Worm (Caenorhabditis elegans) whole organism, young adult: ENCODE data around the gene D1044.4.

Experiments used
- C06A6.2 ChIP-seq: fragments of 200-800 bp; sonication (Bioruptor generic); conservative IDR thresholded peaks from 2 replicates; pipeline ENCODE4 v1.3.6; 2022; ENCODE audit warnings: missing genetic modification characterization, missing compliant biosample characterization
- D2030.7 ChIP-seq: fragments of 200-800 bp; sonication (Bioruptor generic); IDR thresholded peaks from 2 replicates; pipeline ENCODE4 v1.3.6; 2022; ENCODE audit warnings: missing genetic modification reagents, missing genetic modification characterization, missing compliant biosample characterization
- F10E7.11 ChIP-seq: sonication (generic microtip); optimal IDR thresholded peaks from 2 replicates; lab custom pipeline; 2017; ENCODE audit warnings: mild to moderate bottlenecking, missing genetic modification characterization, moderate library complexity, missing compliant biosample characterization
- F37B4.10 ChIP-seq: fragments of 200-800 bp; sonication (Bioruptor generic); IDR thresholded peaks from 2 replicates; pipeline ENCODE4 v1.3.6; 2022; ENCODE audit warnings: missing genetic modification characterization, missing compliant biosample characterization
- F52B5.7 ChIP-seq: sonication (generic microtip); optimal IDR thresholded peaks from 2 replicates; lab custom pipeline; 2016; ENCODE audit warnings: mild to moderate bottlenecking, missing genetic modification characterization, missing compliant biosample characterization
- F55B11.4 ChIP-seq: sonication (generic microtip); optimal IDR thresholded peaks from 2 replicates; lab custom pipeline; 2016; ENCODE audit warnings: missing compliant biosample characterization, missing genetic modification characterization, borderline replicate concordance; ENCODE audit not compliant: insufficient read depth
- F57A8.1 ChIP-seq: fragments of 200-800 bp; sonication (Bioruptor generic); optimal IDR thresholded peaks from 2 replicates; lab custom pipeline; 2018; ENCODE audit warnings: mild to moderate bottlenecking, missing genetic modification characterization, moderate library complexity, missing compliant biosample characterization
- K12H6.12 ChIP-seq: fragments of 200-800 bp; sonication (Bioruptor generic); optimal IDR thresholded peaks from 2 replicates; lab custom pipeline; 2018; ENCODE audit warnings: mild to moderate bottlenecking, missing genetic modification characterization, missing compliant biosample characterization
- Y53G8AR.9 ChIP-seq: fragments of 200-800 bp; sonication (Bioruptor generic); conservative IDR thresholded peaks from 2 replicates; pipeline ENCODE4 v1.3.6; 2022; ENCODE audit warnings: missing genetic modification reagents, missing genetic modification characterization, missing compliant biosample characterization
- Y67H2A.10 ChIP-seq: fragments of 200-800 bp; sonication (Bioruptor generic); conservative IDR thresholded peaks from 2 replicates; pipeline ENCODE4 v1.3.6; 2022; ENCODE audit warnings: missing genetic modification reagents, missing genetic modification characterization, missing compliant biosample characterization
- ZK185.1 ChIP-seq: sonication (generic microtip); optimal IDR thresholded peaks from 2 replicates; lab custom pipeline; 2016; ENCODE audit warnings: mild to moderate bottlenecking, missing genetic modification characterization, missing compliant biosample characterization; ENCODE audit not compliant: poor library complexity, severe bottlenecking
- akir-1 ChIP-seq: fragments of 200-800 bp; sonication (Bioruptor generic); optimal IDR thresholded peaks from 2 replicates; lab custom pipeline; 2018; ENCODE audit warnings: mild to moderate bottlenecking, missing genetic modification characterization, moderate library complexity, missing compliant biosample characterization
- aptf-3 ChIP-seq: fragments of 200-800 bp; sonication (Bioruptor generic); IDR thresholded peaks from 2 replicates; pipeline ENCODE4 v1.3.6; 2022; ENCODE audit warnings: missing genetic modification characterization, missing compliant biosample characterization
- attf-5 ChIP-seq: fragments of 200-800 bp; sonication (Bioruptor generic); optimal IDR thresholded peaks from 2 replicates; lab custom pipeline; 2018; ENCODE audit warnings: mild to moderate bottlenecking, missing genetic modification characterization, missing compliant biosample characterization
- cebp-1 ChIP-seq, 2 experiments: fragments of 200-800 bp in 1 of 2; sonication (Bioruptor generic) in 1 of 2; sonication (generic microtip) in 1 of 2; IDR thresholded peaks in 1 of 2; optimal IDR thresholded peaks in 1 of 2; 2 replicates each; pipeline versions ENCODE4 v1.3.6 to Lab custom; 2017 to 2022; ENCODE audit warnings: missing compliant biosample characterization in 2 of 2, missing genetic modification characterization in 2 of 2, mild to moderate bottlenecking in 1 of 2, missing genetic modification reagents in 1 of 2, moderate library complexity in 1 of 2
- cebp-2 ChIP-seq: fragments of 200-800 bp; sonication (Bioruptor generic); IDR thresholded peaks from 2 replicates; pipeline ENCODE4 v1.3.6; 2022; ENCODE audit warnings: missing genetic modification characterization, missing compliant biosample characterization
- ceh-27 ChIP-seq: fragments of 200-800 bp; sonication (Bioruptor generic); optimal IDR thresholded peaks from 2 replicates; lab custom pipeline; 2018; ENCODE audit warnings: mild to moderate bottlenecking, missing genetic modification characterization, moderate library complexity, missing compliant biosample characterization
- ceh-58 ChIP-seq: fragments of 200-800 bp; sonication (Bioruptor generic); IDR thresholded peaks from 2 replicates; pipeline ENCODE4 v1.3.6; 2022; ENCODE audit warnings: missing genetic modification characterization, missing compliant biosample characterization
- ceh-91 ChIP-seq: fragments of 200-800 bp; sonication (Bioruptor generic); IDR thresholded peaks from 2 replicates; pipeline ENCODE4 v1.3.6; 2022; ENCODE audit warnings: missing genetic modification reagents, missing genetic modification characterization, missing compliant biosample characterization
- egl-18 ChIP-seq: fragments of 200-800 bp; sonication (Bioruptor generic); IDR thresholded peaks from 2 replicates; pipeline ENCODE4 v1.3.6; 2022; ENCODE audit warnings: missing genetic modification reagents, missing genetic modification characterization, missing compliant biosample characterization
- him-1 ChIP-seq: sonication (generic microtip); optimal IDR thresholded peaks from 2 replicates; lab custom pipeline; 2016; ENCODE audit warnings: missing genotype, missing genetic modification reagents, missing genetic modification characterization, missing compliant biosample characterization
- let-526 ChIP-seq: fragments of 200-800 bp; sonication (Bioruptor generic); IDR thresholded peaks from 2 replicates; pipeline ENCODE4 v1.3.6; 2022; ENCODE audit warnings: missing genetic modification reagents, missing genetic modification characterization, missing compliant biosample characterization
- lin-35 ChIP-seq, 3 experiments: fragments of 150-350 bp in 2 of 3; sonication (generic microtip) in 1 of 3; optimal IDR thresholded peaks; 2 replicates each; lab custom pipeline; 2014 to 2018; ENCODE audit warnings: missing biosample characterization in 3 of 3, missing genetic modification characterization in 3 of 3, missing genetic modification reagents in 3 of 3
- lin-40 ChIP-seq: sonication (generic microtip); optimal IDR thresholded peaks from 2 replicates; lab custom pipeline; 2016; ENCODE audit warnings: missing genetic modification characterization, mild to moderate bottlenecking, missing compliant biosample characterization, missing genotype, missing genetic modification reagents
- madf-8 ChIP-seq: fragments of 200-800 bp; sonication (Bioruptor generic); conservative IDR thresholded peaks from 2 replicates; pipeline ENCODE4 v1.3.6; 2022; ENCODE audit warnings: missing genetic modification reagents, missing genetic modification characterization, missing compliant biosample characterization
- mcd-1 ChIP-seq: fragments of 200-800 bp; sonication (Bioruptor generic); IDR thresholded peaks from 2 replicates; pipeline ENCODE4 v1.3.6; 2022; ENCODE audit warnings: missing genetic modification reagents, missing genetic modification characterization, missing compliant biosample characterization
- nfya-1 ChIP-seq: sonication (generic microtip); optimal IDR thresholded peaks from 2 replicates; lab custom pipeline; 2017; ENCODE audit warnings: antibody characterized with exemption, missing compliant biosample characterization, missing genetic modification characterization, borderline replicate concordance; ENCODE audit not compliant: insufficient read depth
- nhr-80 ChIP-seq: sonication (generic microtip); optimal IDR thresholded peaks from 2 replicates; lab custom pipeline; 2016; ENCODE audit warnings: missing genetic modification characterization, missing compliant biosample characterization
- repo-1 ChIP-seq: sonication (generic microtip); optimal IDR thresholded peaks from 2 replicates; lab custom pipeline; 2017; ENCODE audit warnings: mild to moderate bottlenecking, missing genetic modification characterization, missing compliant biosample characterization
- sea-2 ChIP-seq: fragments of 200-800 bp; sonication (Bioruptor generic); IDR thresholded peaks from 2 replicates; pipeline ENCODE4 v1.3.6; 2022; ENCODE audit warnings: missing genetic modification characterization, missing compliant biosample characterization
- snpc-4 ChIP-seq, 5 experiments: fragments of 150-350 bp in 1 of 5; sonication (generic microtip) in 4 of 5; optimal IDR thresholded peaks; 2 replicates each; lab custom pipeline; 2014 to 2018; ENCODE audit warnings: missing genetic modification characterization in 5 of 5, missing biosample characterization in 3 of 5, antibody characterized with exemption in 2 of 5, mild to moderate bottlenecking in 2 of 5, missing compliant biosample characterization in 2 of 5, missing genotype in 2 of 5, moderate library complexity in 2 of 5, missing genetic modification reagents in 1 of 5
- sptf-2 ChIP-seq: fragments of 200-800 bp; sonication (Bioruptor generic); optimal IDR thresholded peaks from 2 replicates; lab custom pipeline; 2018; ENCODE audit warnings: mild to moderate bottlenecking, missing genetic modification characterization, missing compliant biosample characterization
- tbx-9 ChIP-seq: sonication (generic microtip); optimal IDR thresholded peaks from 2 replicates; lab custom pipeline; 2016; ENCODE audit warnings: borderline replicate concordance, missing genetic modification characterization, inconsistent platforms, missing compliant biosample characterization
- tlf-1 ChIP-seq: fragments of 200-800 bp; sonication (Bioruptor generic); optimal IDR thresholded peaks from 2 replicates; lab custom pipeline; 2018; ENCODE audit warnings: mild to moderate bottlenecking, missing genetic modification characterization, missing compliant biosample characterization
- unc-130 ChIP-seq: sonication (generic microtip); optimal IDR thresholded peaks from 2 replicates; lab custom pipeline; 2016; ENCODE audit warnings: missing genetic modification reagents, missing genetic modification characterization, missing compliant biosample characterization
- zfh-2 ChIP-seq: fragments of 200-800 bp; sonication (Bioruptor generic); conservative IDR thresholded peaks from 2 replicates; pipeline ENCODE4 v1.3.6; 2022; ENCODE audit warnings: missing genetic modification reagents, missing genetic modification characterization, missing compliant biosample characterization
- ztf-18 ChIP-seq: sonication (generic microtip); optimal IDR thresholded peaks from 2 replicates; lab custom pipeline; 2016; ENCODE audit warnings: missing genotype, mild to moderate bottlenecking, missing genetic modification characterization, missing compliant biosample characterization
- ztf-22 ChIP-seq: fragments of 200-800 bp; sonication (Bioruptor generic); optimal IDR thresholded peaks from 2 replicates; lab custom pipeline; 2018; ENCODE audit warnings: mild to moderate bottlenecking, missing genetic modification characterization, moderate library complexity, missing compliant biosample characterization
- ztf-26 ChIP-seq: sonication (generic microtip); optimal IDR thresholded peaks from 2 replicates; lab custom pipeline; 2017; ENCODE audit warnings: missing genetic modification characterization, missing compliant biosample characterization
- ztf-28 ChIP-seq: fragments of 200-800 bp; sonication (Bioruptor generic); IDR thresholded peaks from 2 replicates; pipeline ENCODE4 v1.3.6; 2022; ENCODE audit warnings: missing genetic modification reagents, missing genetic modification characterization, missing compliant biosample characterization
- ztf-6 ChIP-seq: fragments of 200-800 bp; sonication (Bioruptor generic); IDR thresholded peaks from 2 replicates; pipeline ENCODE4 v1.3.6; 2022; ENCODE audit warnings: missing genetic modification reagents, missing genetic modification characterization, missing compliant biosample characterization

The D1044.4 gene

DNA sequence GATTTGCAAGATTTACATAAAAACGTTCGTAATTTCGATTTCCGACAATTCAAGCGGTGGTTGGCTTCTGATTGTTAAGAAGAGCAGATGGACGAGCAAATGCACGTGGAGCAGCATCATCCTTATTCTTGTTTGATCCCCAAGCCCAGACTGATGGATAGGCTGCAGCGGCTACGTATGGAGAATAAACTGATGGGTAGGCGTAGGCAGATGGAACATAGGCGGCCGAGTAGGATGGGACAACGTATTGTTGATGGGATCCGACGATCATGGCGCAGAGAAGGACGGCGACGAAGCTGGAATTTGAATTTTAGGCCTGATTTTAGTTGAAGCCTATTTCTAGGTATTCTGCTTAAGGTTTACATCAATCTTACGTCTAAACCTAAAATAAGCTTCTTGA, 46.4 kb upstream of the D1044.4 start:
- no peak for TF ChIP-seq K12H6.12 (tag; lab: Kevin White, UChicago)
- TF ChIP-seq madf-8 (GFP tag; lab: Robert Waterston, UW), result no peak
- 0 out of 2 replicates have a peak, but pooled peaks have one; percentile 12 for TF ChIP-seq aptf-3
- no peak for TF ChIP-seq C06A6.2 (GFP tag; lab: Robert Waterston, UW)
- no peak for TF ChIP-seq tlf-1 (GFP tag; lab: Kevin White, UChicago)
- TF ChIP-seq lin-35 (GFP tag; optimal IDR thresholded peaks at IDR 0.05; lab: Kevin White, UChicago), result no peak

DNA sequence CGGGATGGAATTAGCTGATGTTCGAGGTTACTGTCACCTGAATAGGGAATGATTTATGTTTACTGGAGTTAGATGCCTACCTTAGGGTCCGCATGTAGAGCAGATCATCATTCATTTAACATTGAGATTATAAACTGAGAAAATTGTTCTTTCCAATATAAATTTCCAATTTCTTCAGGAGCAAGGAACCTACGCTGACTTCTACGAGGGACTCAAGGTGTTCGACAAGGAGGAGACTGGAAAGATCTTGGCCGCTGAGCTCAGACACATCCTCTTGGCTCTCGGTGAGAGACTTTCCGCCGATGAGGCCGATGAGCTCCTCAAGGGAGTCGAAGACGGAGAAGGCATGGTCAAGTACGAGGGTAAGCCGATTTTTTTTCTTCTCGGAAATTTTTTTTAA, 44.7 kb upstream of the D1044.4 start:
- TF ChIP-seq ZK185.1 (no peak), ztf-22 (no peak), ceh-91 (GFP tag; lab: Robert Waterston, UW) (no peak)

DNA sequence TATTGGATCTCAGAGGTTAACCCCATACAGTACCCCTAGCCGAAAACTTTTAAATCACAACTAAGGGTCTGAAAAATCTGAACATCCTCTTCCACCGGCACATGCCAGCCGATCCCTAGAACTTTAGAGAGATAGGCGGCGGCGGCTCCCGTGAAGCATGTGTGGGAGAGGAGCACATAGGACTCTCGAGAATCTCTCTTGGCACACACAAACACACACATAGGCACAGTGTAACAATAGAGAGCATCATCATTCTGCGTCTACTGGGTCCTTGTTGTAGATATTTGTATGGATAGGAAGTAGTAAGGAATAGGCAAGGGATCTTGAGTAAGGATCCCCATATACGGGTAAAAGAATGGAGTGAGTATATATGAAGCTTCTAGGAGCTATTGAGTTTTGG, 43.9 kb upstream of the D1044.4 start:
- TF ChIP-seq let-526 (GFP tag; lab: Robert Waterston, UW) (no peak), Y67H2A.10 (GFP tag; lab: Robert Waterston, UW) (no peak), ceh-27 (peak; percentile 2), F55B11.4 (tag; lab: Kevin White, UChicago) (no peak)

DNA sequence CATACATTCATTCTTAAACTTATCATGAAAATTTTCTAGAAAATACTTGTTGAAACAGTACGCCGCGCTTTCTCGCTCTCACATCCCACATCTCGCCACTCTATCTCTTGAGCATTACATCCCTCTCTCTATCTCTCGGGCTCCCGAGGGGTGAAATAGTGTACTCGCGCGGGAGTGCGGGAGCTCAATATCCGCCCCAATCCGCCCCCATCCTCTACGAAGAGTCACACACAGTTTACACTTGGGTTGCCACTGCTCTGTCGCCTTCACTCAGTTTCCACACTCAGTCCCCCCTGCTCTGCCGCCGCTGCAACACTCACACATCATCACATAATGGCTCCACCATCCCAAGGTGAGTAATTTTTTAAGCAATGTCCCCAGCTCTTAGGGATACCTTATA, 43.0 kb upstream of the D1044.4 start, which contains the start of gene mlc-3:
TSS of gene mlc-3 (plus strand) at position 227 of the 400 bp plus-strand sequence.
- peak; percentile 64 for TF ChIP-seq zfh-2 (GFP tag; lab: Robert Waterston, UW)
- no peak for TF ChIP-seq lin-40 (tag; lab: Kevin White, UChicago)
- TF ChIP-seq ztf-18 (tag; lab: Kevin White, UChicago), result no peak
- no peak for TF ChIP-seq mcd-1
- no peak for TF ChIP-seq cebp-1 (GFP tag; IDR thresholded peaks at IDR 0.05; lab: Robert Waterston, UW)
- peak; percentile 15 for TF ChIP-seq cebp-1 (tag; optimal IDR thresholded peaks at IDR 0.05; lab: Kevin White, UChicago)
- TF ChIP-seq ztf-6, result no peak
- TF ChIP-seq him-1 (tag; lab: Kevin White, UChicago), result peak; percentile 47
- TF ChIP-seq ztf-28 (GFP tag; lab: Robert Waterston, UW), result 0 out of 2 replicates have a peak, but pooled peaks have one; percentile 69
- 0 out of 2 replicates have a peak, but pooled peaks have one; percentile 46 for TF ChIP-seq Y53G8AR.9 (GFP tag; lab: Robert Waterston, UW)
- TF ChIP-seq sea-2 (GFP tag; lab: Robert Waterston, UW), result no peak
- no peak for TF ChIP-seq tbx-9 (tag; lab: Kevin White, UChicago)
- TF ChIP-seq nfya-1, result no peak

DNA sequence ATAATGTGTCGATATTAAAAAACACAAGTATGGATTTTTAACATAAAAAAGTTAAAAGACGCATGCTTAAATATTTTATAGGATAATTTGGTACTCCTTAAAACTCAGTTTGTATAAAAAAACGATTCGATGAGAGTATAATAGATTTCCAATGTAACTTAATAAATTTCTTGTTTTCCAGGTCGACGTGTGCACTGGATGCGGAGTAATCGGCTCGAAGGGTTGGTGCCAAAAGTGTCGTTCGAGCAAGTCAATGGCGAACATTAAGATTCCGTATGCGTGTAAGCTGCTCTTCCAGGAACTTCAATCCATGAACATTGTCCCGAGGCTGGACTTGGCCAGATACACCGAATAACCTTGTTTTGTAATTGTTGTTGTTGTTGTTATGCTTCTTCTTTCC, 42.5 kb upstream of the D1044.4 start:
- TF ChIP-seq ceh-58 (GFP tag; lab: Robert Waterston, UW) (no peak), ZK185.1 (no peak), nhr-80 (tag; lab: Kevin White, UChicago) (no peak), repo-1 (tag; lab: Kevin White, UChicago) (no peak), unc-130 (no peak), lin-35 (GFP tag; optimal IDR thresholded peaks at IDR 0.05; lab: Kevin White, UChicago) (no peak), F37B4.10 (GFP tag; lab: Robert Waterston, UW) (no peak), egl-18 (GFP tag; lab: Robert Waterston, UW) (no peak), ztf-22 (no peak), attf-5 (GFP tag; lab: Kevin White, UChicago) (no peak), F57A8.1 (GFP tag; lab: Kevin White, UChicago) (no peak), sptf-2 (no peak), tlf-1 (GFP tag; lab: Kevin White, UChicago) (no peak), F52B5.7 (tag; lab: Kevin White, UChicago) (no peak), D2030.7 (GFP tag; lab: Robert Waterston, UW) (no peak), snpc-4 (GFP tag; optimal IDR thresholded peaks at IDR 0.05; lab: Kevin White, UChicago) (no peak), snpc-4 (tag; optimal IDR thresholded peaks at IDR 0.05; lab: Kevin White, UChicago) (no peak), akir-1 (GFP tag; lab: Kevin White, UChicago) (no peak), ztf-26 (no peak), cebp-2 (GFP tag; lab: Robert Waterston, UW) (no peak), F10E7.11 (no peak)
